Fruit fly (Drosophila melanogaster): ENCODE results near the gene Glyat.

The Glyat gene

DNA sequence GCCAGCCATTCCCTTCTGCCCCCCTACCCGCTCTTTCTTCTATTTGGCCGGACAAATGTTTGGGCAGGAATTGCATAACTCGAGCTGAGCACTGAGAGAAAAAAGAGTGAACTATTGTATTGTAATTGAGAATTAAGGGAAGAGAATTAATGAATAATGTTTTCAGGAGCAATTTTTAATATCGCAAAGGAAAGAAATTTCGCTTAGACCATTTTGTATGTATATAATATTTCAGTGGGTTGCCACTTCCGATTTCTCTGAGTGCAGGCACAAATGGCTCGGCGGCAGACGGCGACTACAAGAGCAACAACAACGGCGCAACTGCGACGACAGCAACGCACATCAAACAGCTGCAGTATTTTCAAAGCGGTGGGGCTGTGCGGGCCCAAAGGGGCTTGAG, 45.8 kb downstream of the Glyat start (continued):
- TF ChIP-seq esn (GFP tag; optimal IDR thresholded peaks at IDR 0.05), result peak; percentile 75
- peak; percentile 76 for TF ChIP-seq CG3919 (GFP tag; optimal IDR thresholded peaks at IDR 0.05)
- TF ChIP-seq CG6163 (GFP tag; IDR thresholded peaks at IDR 0.05), result peak; percentile 91
- no peak for TF ChIP-seq CG6854 (GFP tag; optimal IDR thresholded peaks at IDR 0.05)
- peak; percentile 79 for TF ChIP-seq CG6276 (GFP tag; optimal IDR thresholded peaks at IDR 0.05)
- TF ChIP-seq CG32006 (GFP tag; optimal IDR thresholded peaks at IDR 0.05), result peak; percentile 90
- peak; percentile 67 for TF ChIP-seq CG34406 (GFP tag; optimal IDR thresholded peaks at IDR 0.05)
- TF ChIP-seq Hr38 (GFP tag; optimal IDR thresholded peaks at IDR 0.05), result no peak
- peak; percentile 58 to 85 for TF ChIP-seq salr (GFP tag; optimal IDR thresholded peaks at IDR 0.05)
- TF ChIP-seq Eip75B (GFP tag; optimal IDR thresholded peaks at IDR 0.05), result peak; percentile 81
- TF ChIP-seq topi (GFP tag; optimal IDR thresholded peaks at IDR 0.05), result peak; percentile 50
- TF ChIP-seq CG16779 (tag; optimal IDR thresholded peaks at IDR 0.05), result peak; percentile 44
- peak; percentile 68 for TF ChIP-seq Ets96B (tag; optimal IDR thresholded peaks at IDR 0.05)
- TF ChIP-seq CG31627 (GFP tag; optimal IDR thresholded peaks at IDR 0.05), result peak; percentile 76
- peak; percentile 50 for TF ChIP-seq CG8632 (GFP tag; optimal IDR thresholded peaks at IDR 0.05)
- peak; percentile 90 for TF ChIP-seq Hr4 (GFP tag; optimal IDR thresholded peaks at IDR 0.05)
- peak; percentile 68 for TF ChIP-seq lz (GFP tag; optimal IDR thresholded peaks at IDR 0.05)
- TF ChIP-seq net (GFP tag; optimal IDR thresholded peaks at IDR 0.05), result peak; percentile 82
- peak; percentile 12 for TF ChIP-seq CG11762 (GFP tag; optimal IDR thresholded peaks at IDR 0.05; ENCODE audit: insufficient read depth)
- TF ChIP-seq CG15336 (GFP tag; IDR thresholded peaks at IDR 0.05), result peak; percentile 94
- TF ChIP-seq Eip78C (GFP tag), result peak; percentile 92
- peak; percentile 73 for TF ChIP-seq svp (GFP tag)

DNA sequence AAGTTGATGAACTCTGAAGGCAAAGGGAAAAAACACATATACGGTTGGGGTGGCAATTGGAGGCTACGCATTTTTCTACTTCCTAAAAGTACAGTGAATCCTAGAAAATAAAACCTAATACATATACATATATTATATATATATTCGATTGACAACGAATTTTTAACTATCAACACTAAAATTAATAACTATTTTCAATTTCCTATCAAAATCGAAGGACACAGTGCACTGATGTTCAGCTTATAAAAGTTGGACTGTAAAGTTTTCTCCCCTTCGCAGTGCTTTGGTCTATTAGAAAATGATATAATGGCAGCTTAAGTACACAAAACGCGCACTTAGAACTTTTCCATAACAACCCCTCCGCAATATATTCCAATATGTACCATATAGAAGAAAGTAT, 47.6 kb downstream of the Glyat start:
- no peak for TF ChIP-seq Sox15 (GFP tag; optimal IDR thresholded peaks at IDR 0.05)
- TF ChIP-seq CG9139 (GFP tag; optimal IDR thresholded peaks at IDR 0.05), result no peak
- no peak for TF ChIP-seq dac (GFP tag; optimal IDR thresholded peaks at IDR 0.05)
- TF ChIP-seq achi (GFP tag; optimal IDR thresholded peaks at IDR 0.05), result no peak
- no peak for TF ChIP-seq net (GFP tag; optimal IDR thresholded peaks at IDR 0.05)
- TF ChIP-seq CG11294 (GFP tag; IDR thresholded peaks at IDR 0.05), result no peak
- TF ChIP-seq CG8119 (GFP tag; IDR thresholded peaks at IDR 0.05), result no peak
- TF ChIP-seq Hr4 (GFP tag; optimal IDR thresholded peaks at IDR 0.05), result no peak
- TF ChIP-seq CG15336 (GFP tag; IDR thresholded peaks at IDR 0.05), result no peak
- no peak for TF ChIP-seq CG31627 (GFP tag; optimal IDR thresholded peaks at IDR 0.05)
- TF ChIP-seq Blimp-1 (GFP tag; optimal IDR thresholded peaks at IDR 0.05), result no peak
- TF ChIP-seq CG32006 (GFP tag; optimal IDR thresholded peaks at IDR 0.05), result no peak
- no peak for TF ChIP-seq CG6808 (GFP tag; optimal IDR thresholded peaks at IDR 0.05)
- TF ChIP-seq CG8319 (GFP tag; optimal IDR thresholded peaks at IDR 0.05), result no peak

DNA sequence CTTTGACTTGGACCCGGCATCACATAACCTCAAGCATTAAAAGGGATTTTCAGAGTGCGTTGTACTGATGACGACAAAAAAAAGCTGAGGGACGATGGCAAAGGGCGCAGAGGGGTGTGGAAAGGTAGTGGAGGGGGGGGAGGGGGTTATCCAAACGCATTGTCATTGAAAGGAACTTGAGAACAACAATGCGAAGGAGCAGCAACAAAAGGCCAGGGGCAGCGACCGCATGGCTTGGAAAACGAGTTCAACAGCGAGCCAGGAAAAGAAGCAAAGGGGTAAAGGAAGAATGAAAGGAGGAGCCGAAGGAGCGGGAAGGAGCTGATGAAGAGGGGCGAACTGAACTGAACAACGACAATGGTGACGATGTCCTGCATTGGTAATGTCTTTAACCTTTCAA, 48.2 kb downstream of the Glyat start:
- TF ChIP-seq lz (GFP tag; optimal IDR thresholded peaks at IDR 0.05) (no peak), CG15336 (GFP tag; IDR thresholded peaks at IDR 0.05) (no peak), spab (GFP tag; optimal IDR thresholded peaks at IDR 0.05) (no peak), ss (GFP tag; optimal IDR thresholded peaks at IDR 0.05) (peak; percentile 8 to 16), CG9139 (GFP tag; optimal IDR thresholded peaks at IDR 0.05) (no peak), dsx (GFP tag; optimal IDR thresholded peaks at IDR 0.05; ENCODE audit: poor library complexity, severe bottlenecking) (peak; percentile 65), CG6808 (GFP tag; optimal IDR thresholded peaks at IDR 0.05) (peak; percentile 12), CG6854 (GFP tag; optimal IDR thresholded peaks at IDR 0.05) (peak; percentile 12), CG3919 (GFP tag; optimal IDR thresholded peaks at IDR 0.05) (no peak), Sox102F (GFP tag; optimal IDR thresholded peaks at IDR 0.05) (no peak), CG6163 (GFP tag; IDR thresholded peaks at IDR 0.05) (0 out of 3 replicates have a peak, but pooled peaks have one; percentile 19), esn (GFP tag; optimal IDR thresholded peaks at IDR 0.05) (no peak)

All from whole organism, prepupa.